In genomic region chr3L:4229365-4229967, dm6 we compare ENCODE assay signal across 3 fruit fly cellular contexts.
TF ChIP-seq lines count a peak whose summit lies in the region.

No protein-coding gene starts in this region.

- TF ChIP-seq CTCF in whole organism, embryonic (GFP tag; optimal IDR thresholded peaks at IDR 0.05; lab: Kevin White, UChicago): no peak

TF ChIP-seq in whole organism, embryonic, 481 proteins besides CTCF, POLR2A, EP300 and RAD21 (continues in another document):
- TF ChIP-seq YL-1 (GFP tag; optimal IDR thresholded peaks at IDR 0.05; lab: Kevin White, UChicago) (no peak), sens (GFP tag; lab: Kevin White, UChicago) (peak; percentile 82), CG7987 (GFP tag; optimal IDR thresholded peaks at IDR 0.05; lab: Kevin White, UChicago) (no peak), Deaf1 (tag; optimal IDR thresholded peaks at IDR 0.05; lab: Kevin White, UChicago) (no peak), bowl (GFP tag; IDR thresholded peaks at IDR 0.05; lab: Robert Waterston, UW) (no peak), CG31388 (GFP tag; optimal IDR thresholded peaks at IDR 0.05; lab: Kevin White, UChicago) (no peak), CG10431 (GFP tag; optimal IDR thresholded peaks at IDR 0.05; lab: Kevin White, UChicago) (no peak), tio (GFP tag; optimal IDR thresholded peaks at IDR 0.05; lab: Kevin White, UChicago) (no peak), CG2712 (tag; optimal IDR thresholded peaks at IDR 0.05; lab: Kevin White, UChicago) (no peak), seq (GFP tag; IDR thresholded peaks at IDR 0.05; lab: Robert Waterston, UW) (no peak), zf30C (GFP tag; optimal IDR thresholded peaks at IDR 0.05; lab: Kevin White, UChicago) (peak; percentile 24), hb (GFP tag; IDR thresholded peaks at IDR 0.05; lab: Robert Waterston, UW; ENCODE audit: partially characterized antibody) (no peak), corto (GFP tag; optimal IDR thresholded peaks at IDR 0.05; lab: Kevin White, UChicago) (no peak), pros (GFP tag; optimal IDR thresholded peaks at IDR 0.05; lab: Kevin White, UChicago) (peak; percentile 55), wek (GFP tag; optimal IDR thresholded peaks at IDR 0.05; lab: Kevin White, UChicago) (no peak), row (GFP tag; IDR thresholded peaks at IDR 0.05; lab: Robert Waterston, UW) (peak; percentile 16; the same call in 1 of the 3 replicates), CG2202 (tag; optimal IDR thresholded peaks at IDR 0.05; lab: Kevin White, UChicago) (no peak), Dbx (GFP tag; IDR thresholded peaks at IDR 0.05; lab: Robert Waterston, UW) (no peak), Hmx (GFP tag; optimal IDR thresholded peaks at IDR 0.05; lab: Kevin White, UChicago) (no peak), CG2199 (GFP tag; IDR thresholded peaks at IDR 0.05; lab: Robert Waterston, UW) (0 out of 3 replicates have a peak, but pooled peaks have one; percentile 43), cad (GFP tag; optimal IDR thresholded peaks at IDR 0.05; lab: Kevin White, UChicago) (peak; percentile 7), Mad (GFP tag; optimal IDR thresholded peaks at IDR 0.05; lab: Kevin White, UChicago) (no peak), ewg (GFP tag; optimal IDR thresholded peaks at IDR 0.05; lab: Kevin White, UChicago) (no peak), Stat92E (GFP tag; optimal IDR thresholded peaks at IDR 0.05; lab: Kevin White, UChicago) (peak in 1 of 3 experiments; percentile 89), NFAT (GFP tag; IDR thresholded peaks at IDR 0.05; lab: Robert Waterston, UW) (no peak), CG13894 (tag; optimal IDR thresholded peaks at IDR 0.05; lab: Kevin White, UChicago) (peak; percentile 27), vvl (GFP tag; IDR thresholded peaks at IDR 0.05; lab: Robert Waterston, UW) (peak; percentile 66), CG11695 (GFP tag; IDR thresholded peaks at IDR 0.05; lab: Robert Waterston, UW) (no peak), gem (tag; optimal IDR thresholded peaks at IDR 0.05; lab: Kevin White, UChicago) (peak; percentile 16), Pdp1 (GFP tag; optimal IDR thresholded peaks at IDR 0.05; lab: Kevin White, UChicago) (peak in 1 of 2 experiments; percentile 13), CG8089 (GFP tag; optimal IDR thresholded peaks at IDR 0.05; lab: Kevin White, UChicago) (no peak)

TF ChIP-seq in whole organism, prepupa, 60 proteins besides CTCF, POLR2A, EP300 and RAD21:
- TF ChIP-seq topi (GFP tag; optimal IDR thresholded peaks at IDR 0.05; lab: Kevin White, UChicago) (no peak), CG10631 (GFP tag; optimal IDR thresholded peaks at IDR 0.05; lab: Kevin White, UChicago) (peak; percentile 1), Eip78C (GFP tag; lab: Kevin White, UChicago) (peak; percentile 65)

TF ChIP-seq in whole organism, pupa, 21 proteins besides CTCF, POLR2A, EP300 and RAD21:
- peak; percentile 13 for TF ChIP-seq CG14655 (GFP tag; optimal IDR thresholded peaks at IDR 0.05; lab: Kevin White, UChicago)
- TF ChIP-seq CG15710 (tag; optimal IDR thresholded peaks at IDR 0.05; lab: Kevin White, UChicago): peak; percentile 11
- TF ChIP-seq CG8159 (tag; optimal IDR thresholded peaks at IDR 0.05; lab: Kevin White, UChicago): peak; percentile 27
- peak; percentile 1 for TF ChIP-seq CG9948 (tag; optimal IDR thresholded peaks at IDR 0.05; lab: Kevin White, UChicago)
- TF ChIP-seq CG32121 (GFP tag; IDR thresholded peaks at IDR 0.05; lab: Robert Waterston, UW): no peak
- no peak for TF ChIP-seq Pif1A (GFP tag; optimal IDR thresholded peaks at IDR 0.05; lab: Kevin White, UChicago)
- TF ChIP-seq CG34367 (tag; optimal IDR thresholded peaks at IDR 0.05; lab: Kevin White, UChicago): peak; percentile 6

Comparison
In these comparisons a context has a peak if more than half of its experiments do, and no peak if none do; other contexts are left out.
1. Of the 7 proteins assayed by ChIP-seq in both whole organism, embryonic and whole organism, prepupa: peak only in whole organism, embryonic: Sox102F; only in whole organism, prepupa: none; in both: none; in neither: 6.